Worm (Caenorhabditis elegans) whole organism, young adult: ENCODE results near the gene T24E12.3.

Experiments used
- D2030.7 ChIP-seq: fragments of 200-800 bp; sonication (Bioruptor generic); IDR thresholded peaks from 2 replicates; pipeline ENCODE4 v1.3.6; 2022; ENCODE audit warnings: missing genetic modification reagents, missing genetic modification characterization, missing compliant biosample characterization
- F33H1.4 ChIP-seq: fragments of 200-800 bp; sonication (Bioruptor generic); IDR thresholded peaks from 2 replicates; pipeline ENCODE4 v1.3.6; 2022; ENCODE audit warnings: missing genetic modification reagents, missing genetic modification characterization, missing compliant biosample characterization
- F37B4.10 ChIP-seq: fragments of 200-800 bp; sonication (Bioruptor generic); IDR thresholded peaks from 2 replicates; pipeline ENCODE4 v1.3.6; 2022; ENCODE audit warnings: missing genetic modification characterization, missing compliant biosample characterization
- F57A8.1 ChIP-seq: fragments of 200-800 bp; sonication (Bioruptor generic); optimal IDR thresholded peaks from 2 replicates; lab custom pipeline; 2018; ENCODE audit warnings: mild to moderate bottlenecking, missing genetic modification characterization, moderate library complexity, missing compliant biosample characterization
- K12H6.12 ChIP-seq: fragments of 200-800 bp; sonication (Bioruptor generic); optimal IDR thresholded peaks from 2 replicates; lab custom pipeline; 2018; ENCODE audit warnings: mild to moderate bottlenecking, missing genetic modification characterization, missing compliant biosample characterization
- Y79H2A.3 ChIP-seq: fragments of 200-800 bp; sonication (Bioruptor generic); conservative IDR thresholded peaks from 2 replicates; pipeline ENCODE4 v1.3.6; 2022; ENCODE audit warnings: missing genetic modification reagents, missing genetic modification characterization, missing compliant biosample characterization
- akir-1 ChIP-seq: fragments of 200-800 bp; sonication (Bioruptor generic); optimal IDR thresholded peaks from 2 replicates; lab custom pipeline; 2018; ENCODE audit warnings: mild to moderate bottlenecking, missing genetic modification characterization, moderate library complexity, missing compliant biosample characterization
- ama-1 ChIP-seq, 3 experiments: fragments of 150-350 bp in 1 of 3; sonication (generic microtip) in 2 of 3; optimal IDR thresholded peaks; 2 replicates each; lab custom pipeline; 2014 to 2018; ENCODE audit warnings: missing biosample characterization in 2 of 3, missing genetic modification characterization in 2 of 3, missing genetic modification reagents in 2 of 3
- aptf-2 ChIP-seq: fragments of 200-800 bp; sonication (Bioruptor generic); conservative IDR thresholded peaks from 2 replicates; pipeline ENCODE4 v1.3.6; 2022; ENCODE audit warnings: missing genetic modification reagents, missing genetic modification characterization, missing compliant biosample characterization
- dox-1 ChIP-seq: fragments of 200-800 bp; sonication (Bioruptor generic); IDR thresholded peaks from 2 replicates; pipeline ENCODE4 v1.3.6; 2022; ENCODE audit warnings: missing genetic modification reagents, missing genetic modification characterization, missing compliant biosample characterization
- efl-1 ChIP-seq: fragments of 150-350 bp; optimal IDR thresholded peaks from 2 replicates; lab custom pipeline; 2014; ENCODE audit warnings: missing biosample characterization, missing genetic modification reagents, missing genetic modification characterization
- egl-18 ChIP-seq: fragments of 200-800 bp; sonication (Bioruptor generic); IDR thresholded peaks from 2 replicates; pipeline ENCODE4 v1.3.6; 2022; ENCODE audit warnings: missing genetic modification reagents, missing genetic modification characterization, missing compliant biosample characterization
- egrh-3 ChIP-seq: fragments of 200-800 bp; sonication (Bioruptor generic); IDR thresholded peaks from 2 replicates; pipeline ENCODE4 v1.3.6; 2022; ENCODE audit warnings: missing genetic modification reagents, missing genetic modification characterization, missing compliant biosample characterization
- ekl-4 ChIP-seq: fragments of 200-800 bp; sonication (Bioruptor generic); IDR thresholded peaks from 2 replicates; pipeline ENCODE4 v1.3.6; 2022; ENCODE audit warnings: missing genetic modification reagents, missing genetic modification characterization, missing compliant biosample characterization
- hlh-12 ChIP-seq: sonication (generic microtip); optimal IDR thresholded peaks from 2 replicates; lab custom pipeline; 2016; ENCODE audit warnings: missing genetic modification characterization, missing compliant biosample characterization
- hlh-26 ChIP-seq: fragments of 200-800 bp; sonication (Bioruptor generic); conservative IDR thresholded peaks from 2 replicates; pipeline ENCODE4 v1.3.6; 2022; ENCODE audit warnings: missing genetic modification reagents, missing genetic modification characterization, missing compliant biosample characterization
- hrde-1 ChIP-seq: sonication (generic microtip); optimal IDR thresholded peaks from 2 replicates; lab custom pipeline; 2016; ENCODE audit warnings: missing genetic modification characterization, mild to moderate bottlenecking, missing compliant biosample characterization, moderate library complexity, missing genotype, missing genetic modification reagents, borderline replicate concordance
- hsf-1 ChIP-seq: fragments of 200-800 bp; sonication (Bioruptor generic); IDR thresholded peaks from 2 replicates; pipeline ENCODE4 v1.3.6; 2022; ENCODE audit warnings: missing genetic modification reagents, missing genetic modification characterization, missing compliant biosample characterization
- lin-26 ChIP-seq: fragments of 200-800 bp; sonication (Bioruptor generic); IDR thresholded peaks from 2 replicates; pipeline ENCODE4 v1.3.6; 2022; ENCODE audit warnings: missing genetic modification reagents, missing genetic modification characterization, missing compliant biosample characterization
- lin-40 ChIP-seq: sonication (generic microtip); optimal IDR thresholded peaks from 2 replicates; lab custom pipeline; 2016; ENCODE audit warnings: missing genetic modification characterization, mild to moderate bottlenecking, missing compliant biosample characterization, missing genotype, missing genetic modification reagents
- lir-1 ChIP-seq: fragments of 200-800 bp; sonication (Bioruptor generic); conservative IDR thresholded peaks from 2 replicates; pipeline ENCODE4 v1.3.6; 2022; ENCODE audit warnings: missing genetic modification reagents, missing genetic modification characterization, missing compliant biosample characterization
- madf-6 ChIP-seq: fragments of 200-800 bp; sonication (Bioruptor generic); IDR thresholded peaks from 2 replicates; pipeline ENCODE4 v1.3.6; 2022; ENCODE audit warnings: missing genetic modification reagents, missing genetic modification characterization, missing compliant biosample characterization
- mcd-1 ChIP-seq: fragments of 200-800 bp; sonication (Bioruptor generic); IDR thresholded peaks from 2 replicates; pipeline ENCODE4 v1.3.6; 2022; ENCODE audit warnings: missing genetic modification reagents, missing genetic modification characterization, missing compliant biosample characterization
- mes-4 ChIP-seq: sonication (generic microtip); optimal IDR thresholded peaks from 2 replicates; lab custom pipeline; 2016; ENCODE audit warnings: missing genotype, missing genetic modification characterization, missing compliant biosample characterization
- nfya-2 ChIP-seq: fragments of 200-800 bp; sonication (Bioruptor generic); IDR thresholded peaks from 2 replicates; pipeline ENCODE4 v1.3.6; 2022; ENCODE audit warnings: missing genetic modification reagents, missing genetic modification characterization, missing compliant biosample characterization
- nfyb-1 ChIP-seq: fragments of 200-800 bp; sonication (Bioruptor generic); IDR thresholded peaks from 2 replicates; pipeline ENCODE4 v1.3.6; 2022; ENCODE audit warnings: missing genetic modification reagents, missing genetic modification characterization, missing compliant biosample characterization
- nhr-120 ChIP-seq: fragments of 200-800 bp; sonication (Bioruptor generic); IDR thresholded peaks from 2 replicates; pipeline ENCODE4 v1.3.6; 2022; ENCODE audit warnings: missing genetic modification characterization, missing compliant biosample characterization
- nhr-80 ChIP-seq: sonication (generic microtip); optimal IDR thresholded peaks from 2 replicates; lab custom pipeline; 2016; ENCODE audit warnings: missing genetic modification characterization, missing compliant biosample characterization
- pbrm-1 ChIP-seq: fragments of 200-800 bp; sonication (Bioruptor generic); IDR thresholded peaks from 2 replicates; pipeline ENCODE4 v1.3.6; 2022; ENCODE audit warnings: missing genetic modification reagents, missing genetic modification characterization, missing compliant biosample characterization
- pha-4 ChIP-seq: fragments of 150-350 bp; sonication (generic microtip); optimal IDR thresholded peaks from 2 replicates; lab custom pipeline; 2014; ENCODE audit warnings: missing biosample characterization, missing genetic modification reagents, missing genetic modification characterization
- rcor-1 ChIP-seq: fragments of 200-800 bp; sonication (Bioruptor generic); IDR thresholded peaks from 2 replicates; pipeline ENCODE4 v1.3.6; 2022; ENCODE audit warnings: missing genetic modification reagents, missing genetic modification characterization, missing compliant biosample characterization
- sea-2 ChIP-seq: fragments of 200-800 bp; sonication (Bioruptor generic); IDR thresholded peaks from 2 replicates; pipeline ENCODE4 v1.3.6; 2022; ENCODE audit warnings: missing genetic modification characterization, missing compliant biosample characterization
- snpc-4 ChIP-seq, 5 experiments: fragments of 150-350 bp in 1 of 5; sonication (generic microtip) in 4 of 5; optimal IDR thresholded peaks; 2 replicates each; lab custom pipeline; 2014 to 2018; ENCODE audit warnings: missing genetic modification characterization in 5 of 5, missing biosample characterization in 3 of 5, antibody characterized with exemption in 2 of 5, mild to moderate bottlenecking in 2 of 5, missing compliant biosample characterization in 2 of 5, missing genotype in 2 of 5, moderate library complexity in 2 of 5, missing genetic modification reagents in 1 of 5
- tlf-1 ChIP-seq: fragments of 200-800 bp; sonication (Bioruptor generic); optimal IDR thresholded peaks from 2 replicates; lab custom pipeline; 2018; ENCODE audit warnings: mild to moderate bottlenecking, missing genetic modification characterization, missing compliant biosample characterization
- unc-130 ChIP-seq: sonication (generic microtip); optimal IDR thresholded peaks from 2 replicates; lab custom pipeline; 2016; ENCODE audit warnings: missing genetic modification reagents, missing genetic modification characterization, missing compliant biosample characterization
- unc-62 ChIP-seq: fragments of 150-350 bp; optimal IDR thresholded peaks from 2 replicates; lab custom pipeline; 2014; ENCODE audit warnings: missing biosample characterization, missing genetic modification reagents, missing genetic modification characterization
- xnd-1 ChIP-seq: sonication (generic microtip); optimal IDR thresholded peaks from 2 replicates; lab custom pipeline; 2016; ENCODE audit warnings: missing genotype, missing genetic modification reagents, missing genetic modification characterization, missing compliant biosample characterization
- zfh-2 ChIP-seq: fragments of 200-800 bp; sonication (Bioruptor generic); conservative IDR thresholded peaks from 2 replicates; pipeline ENCODE4 v1.3.6; 2022; ENCODE audit warnings: missing genetic modification reagents, missing genetic modification characterization, missing compliant biosample characterization
- ztf-26 ChIP-seq: sonication (generic microtip); optimal IDR thresholded peaks from 2 replicates; lab custom pipeline; 2017; ENCODE audit warnings: missing genetic modification characterization, missing compliant biosample characterization
- ztf-6 ChIP-seq: fragments of 200-800 bp; sonication (Bioruptor generic); IDR thresholded peaks from 2 replicates; pipeline ENCODE4 v1.3.6; 2022; ENCODE audit warnings: missing genetic modification reagents, missing genetic modification characterization, missing compliant biosample characterization

Gene T24E12.3

DNA sequence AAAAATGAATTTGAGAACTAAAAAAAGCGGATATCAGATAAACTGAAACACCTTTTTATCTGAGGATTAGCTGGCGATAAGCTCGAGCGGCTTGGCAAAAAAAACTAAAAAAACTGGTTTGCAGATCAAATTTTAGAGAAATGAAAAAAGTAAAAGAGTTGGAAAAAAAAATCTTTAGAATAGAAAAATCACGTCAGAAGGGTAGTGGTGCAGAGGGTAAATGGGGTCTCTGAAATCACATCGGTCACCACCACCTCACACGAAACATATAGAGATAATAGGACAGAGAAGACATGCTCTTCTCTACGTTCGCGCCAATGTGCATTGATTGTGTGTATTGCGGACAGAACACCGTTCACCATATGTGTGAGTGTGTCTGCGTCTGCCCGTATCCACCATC, 5.4 kb downstream of the T24E12.3 start:
- TF ChIP-seq egl-18 (GFP tag; lab: Robert Waterston, UW): no peak
- TF ChIP-seq D2030.7 (GFP tag; lab: Robert Waterston, UW): no peak
- TF ChIP-seq nhr-120 (GFP tag; lab: Robert Waterston, UW): no peak
- no peak for TF ChIP-seq efl-1 (GFP tag; lab: Kevin White, UChicago)
- no peak for TF ChIP-seq nhr-80 (tag; lab: Kevin White, UChicago)
- TF ChIP-seq F57A8.1: no peak
- no peak for TF ChIP-seq lin-40 (tag; lab: Kevin White, UChicago)
- no peak for TF ChIP-seq rcor-1
- no peak for TF ChIP-seq ekl-4 (GFP tag; lab: Robert Waterston, UW)

- TF ChIP-seq rcor-1 (no peak), hsf-1 (no peak), nhr-120 (GFP tag; lab: Robert Waterston, UW) (no peak), hlh-12 (tag; lab: Kevin White, UChicago) (no peak)
Measured at ce11 chrII:3782309-3783000, 6.6 kb downstream of the T24E12.3 start, which contains the start of gene T24E12.2. T24E12.2 (plus strand) TSS chrII:3782950.

DNA sequence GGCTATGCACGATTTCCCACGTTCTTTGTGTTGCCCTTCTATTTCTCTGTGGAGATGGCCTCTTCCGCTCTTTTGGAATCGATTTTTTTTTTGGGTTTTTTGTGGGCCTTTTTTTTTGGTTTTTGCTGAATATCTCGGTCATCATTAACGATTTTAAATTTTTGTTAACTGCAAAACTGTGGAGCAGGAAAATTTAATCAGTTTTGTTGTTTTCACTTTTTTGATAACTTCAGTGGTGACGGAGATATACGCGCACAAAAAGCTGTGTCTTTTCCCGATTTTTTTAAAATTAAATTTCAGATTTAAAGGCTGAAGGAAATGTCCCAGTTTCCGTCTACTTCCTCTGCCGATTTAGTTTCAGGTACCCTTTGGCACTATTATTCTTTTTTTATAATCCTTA, 9.4 kb downstream of the T24E12.3 start, which contains the start of gene T24E12.1:
Gene T24E12.1, plus strand, starts transcription at position 301 of the 400 bp plus-strand sequence.
- TF ChIP-seq F37B4.10 (GFP tag; lab: Robert Waterston, UW) (no peak), aptf-2 (GFP tag; lab: Robert Waterston, UW) (peak; percentile 84; the same call in 1 of the 2 replicates)

DNA sequence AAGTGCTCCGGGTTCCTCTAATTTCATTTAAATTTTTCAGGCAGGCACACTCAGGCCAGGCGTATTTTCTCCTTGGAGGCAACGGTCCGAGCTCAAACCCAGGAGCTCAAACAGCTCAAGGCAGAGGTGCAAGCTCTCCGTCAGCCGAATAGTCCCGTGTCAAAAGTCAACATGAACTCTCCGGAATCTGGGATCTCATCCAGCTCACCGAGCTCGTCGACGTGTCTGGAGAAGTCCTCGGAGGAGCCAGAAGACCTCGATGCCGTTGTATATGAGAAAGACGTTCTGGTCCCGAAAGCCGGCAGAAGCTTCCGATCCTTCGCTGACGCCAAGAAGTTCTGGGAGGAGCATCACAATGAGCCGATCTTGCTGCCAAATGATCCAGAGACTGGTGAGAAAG, 9.9 kb downstream of the T24E12.3 start:
- TF ChIP-seq hlh-26 (GFP tag; lab: Robert Waterston, UW) (no peak), nfyb-1 (GFP tag; lab: Robert Waterston, UW) (no peak), mes-4 (tag; lab: Kevin White, UChicago) (no peak), pbrm-1 (GFP tag; lab: Robert Waterston, UW) (no peak), zfh-2 (GFP tag; lab: Robert Waterston, UW) (peak; percentile 70)

DNA sequence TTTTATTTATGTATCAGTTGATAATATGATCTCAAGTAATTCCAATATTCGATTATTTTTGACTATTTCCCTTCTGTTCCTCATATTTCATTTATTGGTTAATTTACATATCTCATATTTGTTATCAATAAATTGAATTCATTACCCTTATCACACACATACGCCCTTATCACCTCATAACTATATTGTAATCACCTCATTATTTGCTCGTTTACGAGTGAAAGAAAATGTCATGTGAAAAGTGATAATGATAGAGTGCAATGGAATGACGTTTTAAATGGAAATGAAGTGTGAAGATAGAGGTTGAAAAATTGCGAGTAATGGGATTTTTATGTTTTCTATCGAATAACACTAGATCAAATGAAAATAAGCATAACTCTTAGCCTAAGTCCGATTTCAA, 10.7 kb downstream of the T24E12.3 start:
- TF ChIP-seq snpc-4 (GFP tag; optimal IDR thresholded peaks at IDR 0.05; lab: Kevin White, UChicago) (no peak), snpc-4 (tag; optimal IDR thresholded peaks at IDR 0.05; lab: Kevin White, UChicago) (no peak), pha-4 (tag; lab: Kevin White, UChicago) (peak; percentile 26), dox-1 (0 out of 2 replicates have a peak, but pooled peaks have one; percentile 34), mcd-1 (GFP tag; lab: Robert Waterston, UW) (no peak), egl-18 (GFP tag; lab: Robert Waterston, UW) (no peak), lin-26 (no peak), ama-1 (optimal IDR thresholded peaks at IDR 0.05; lab: Kevin White, UChicago) (no peak), ama-1 (GFP tag; optimal IDR thresholded peaks at IDR 0.05; lab: Kevin White, UChicago) (no peak), sea-2 (GFP tag; lab: Robert Waterston, UW) (no peak), nhr-80 (tag; lab: Kevin White, UChicago) (peak; percentile 92), egrh-3 (GFP tag; lab: Robert Waterston, UW) (no peak), Y79H2A.3 (GFP tag; lab: Robert Waterston, UW) (no peak), madf-6 (GFP tag; lab: Robert Waterston, UW) (no peak), nfyb-1 (GFP tag; lab: Robert Waterston, UW) (peak; percentile 52; the same call in 1 of the 2 replicates), F33H1.4 (no peak), tlf-1 (no peak), akir-1 (no peak), lir-1 (GFP tag; lab: Robert Waterston, UW) (no peak), xnd-1 (no peak), nfya-2 (GFP tag; lab: Robert Waterston, UW) (no peak), hrde-1 (no peak), ztf-26 (tag; lab: Kevin White, UChicago) (no peak), unc-62 (GFP tag; lab: Kevin White, UChicago) (peak; percentile 19), K12H6.12 (no peak), ztf-6 (GFP tag; lab: Robert Waterston, UW) (no peak), unc-130 (GFP tag; lab: Kevin White, UChicago) (no peak)
